Worm (Caenorhabditis elegans) whole organism, young adult: ENCODE data around the gene pgp-8.

Experiments
- B0019.2 ChIP-seq: fragments of 200-800 bp; sonication (Bioruptor generic); conservative IDR thresholded peaks from 2 replicates; pipeline ENCODE4 v1.3.6; 2022; ENCODE audit warnings: missing genetic modification reagents, missing genetic modification characterization, missing compliant biosample characterization
- D2030.7 ChIP-seq: fragments of 200-800 bp; sonication (Bioruptor generic); IDR thresholded peaks from 2 replicates; pipeline ENCODE4 v1.3.6; 2022; ENCODE audit warnings: missing genetic modification reagents, missing genetic modification characterization, missing compliant biosample characterization
- F10E7.11 ChIP-seq: sonication (generic microtip); optimal IDR thresholded peaks from 2 replicates; lab custom pipeline; 2017; ENCODE audit warnings: mild to moderate bottlenecking, missing genetic modification characterization, moderate library complexity, missing compliant biosample characterization
- F22D6.2 ChIP-seq: sonication (generic microtip); optimal IDR thresholded peaks from 2 replicates; lab custom pipeline; 2016; ENCODE audit warnings: mild to moderate bottlenecking, missing genetic modification characterization, missing compliant biosample characterization
- F23B12.7 ChIP-seq: sonication (generic microtip); optimal IDR thresholded peaks from 2 replicates; lab custom pipeline; 2017; ENCODE audit warnings: missing genetic modification characterization, mild to moderate bottlenecking, missing compliant biosample characterization, antibody characterized with exemption, moderate library complexity; ENCODE audit not compliant: insufficient read depth
- F39B2.1 ChIP-seq: fragments of 200-800 bp; sonication (Bioruptor generic); IDR thresholded peaks from 2 replicates; pipeline ENCODE4 v1.3.6; 2022; ENCODE audit warnings: missing genetic modification reagents, missing genetic modification characterization, missing compliant biosample characterization
- F52B5.7 ChIP-seq: sonication (generic microtip); optimal IDR thresholded peaks from 2 replicates; lab custom pipeline; 2016; ENCODE audit warnings: mild to moderate bottlenecking, missing genetic modification characterization, missing compliant biosample characterization
- K11D2.4 ChIP-seq: fragments of 200-800 bp; sonication (Bioruptor generic); IDR thresholded peaks from 2 replicates; pipeline ENCODE4 v1.3.6; 2022; ENCODE audit warnings: missing genetic modification reagents, missing genetic modification characterization, missing compliant biosample characterization
- K12H6.12 ChIP-seq: fragments of 200-800 bp; sonication (Bioruptor generic); optimal IDR thresholded peaks from 2 replicates; lab custom pipeline; 2018; ENCODE audit warnings: mild to moderate bottlenecking, missing genetic modification characterization, missing compliant biosample characterization
- T26A5.8 ChIP-seq: sonication (generic microtip); optimal IDR thresholded peaks from 2 replicates; lab custom pipeline; 2016; ENCODE audit warnings: missing genetic modification characterization, missing compliant biosample characterization
- Y53G8AR.9 ChIP-seq: fragments of 200-800 bp; sonication (Bioruptor generic); conservative IDR thresholded peaks from 2 replicates; pipeline ENCODE4 v1.3.6; 2022; ENCODE audit warnings: missing genetic modification reagents, missing genetic modification characterization, missing compliant biosample characterization
- akir-1 ChIP-seq: fragments of 200-800 bp; sonication (Bioruptor generic); optimal IDR thresholded peaks from 2 replicates; lab custom pipeline; 2018; ENCODE audit warnings: mild to moderate bottlenecking, missing genetic modification characterization, moderate library complexity, missing compliant biosample characterization
- aptf-2 ChIP-seq: fragments of 200-800 bp; sonication (Bioruptor generic); conservative IDR thresholded peaks from 2 replicates; pipeline ENCODE4 v1.3.6; 2022; ENCODE audit warnings: missing genetic modification reagents, missing genetic modification characterization, missing compliant biosample characterization
- aptf-3 ChIP-seq: fragments of 200-800 bp; sonication (Bioruptor generic); IDR thresholded peaks from 2 replicates; pipeline ENCODE4 v1.3.6; 2022; ENCODE audit warnings: missing genetic modification characterization, missing compliant biosample characterization
- athp-1 ChIP-seq: sonication (generic microtip); optimal IDR thresholded peaks from 2 replicates; lab custom pipeline; 2017; ENCODE audit warnings: mild to moderate bottlenecking, missing genetic modification characterization, missing compliant biosample characterization
- bed-1 ChIP-seq: fragments of 200-800 bp; sonication (Bioruptor generic); IDR thresholded peaks from 2 replicates; pipeline ENCODE4 v1.3.6; 2022; ENCODE audit warnings: missing genetic modification reagents, missing genetic modification characterization, missing compliant biosample characterization
- cebp-1 ChIP-seq, 2 experiments: fragments of 200-800 bp in 1 of 2; sonication (Bioruptor generic) in 1 of 2; sonication (generic microtip) in 1 of 2; IDR thresholded peaks in 1 of 2; optimal IDR thresholded peaks in 1 of 2; 2 replicates each; pipeline versions ENCODE4 v1.3.6 to Lab custom; 2017 to 2022; ENCODE audit warnings: missing compliant biosample characterization in 2 of 2, missing genetic modification characterization in 2 of 2, mild to moderate bottlenecking in 1 of 2, missing genetic modification reagents in 1 of 2, moderate library complexity in 1 of 2
- ceh-27 ChIP-seq: fragments of 200-800 bp; sonication (Bioruptor generic); optimal IDR thresholded peaks from 2 replicates; lab custom pipeline; 2018; ENCODE audit warnings: mild to moderate bottlenecking, missing genetic modification characterization, moderate library complexity, missing compliant biosample characterization
- chd-7 ChIP-seq: sonication (generic microtip); optimal IDR thresholded peaks from 2 replicates; lab custom pipeline; 2016; ENCODE audit warnings: mild to moderate bottlenecking, missing genetic modification characterization, moderate library complexity, missing compliant biosample characterization
- dpff-1 ChIP-seq: sonication (generic microtip); optimal IDR thresholded peaks from 2 replicates; lab custom pipeline; 2017; ENCODE audit warnings: mild to moderate bottlenecking, missing genetic modification characterization, missing compliant biosample characterization
- egl-44 ChIP-seq: fragments of 200-800 bp; sonication (Bioruptor generic); IDR thresholded peaks from 2 replicates; pipeline ENCODE4 v1.3.6; 2022; ENCODE audit warnings: missing genetic modification reagents, missing genetic modification characterization, missing compliant biosample characterization
- egrh-3 ChIP-seq: fragments of 200-800 bp; sonication (Bioruptor generic); IDR thresholded peaks from 2 replicates; pipeline ENCODE4 v1.3.6; 2022; ENCODE audit warnings: missing genetic modification reagents, missing genetic modification characterization, missing compliant biosample characterization
- him-1 ChIP-seq: sonication (generic microtip); optimal IDR thresholded peaks from 2 replicates; lab custom pipeline; 2016; ENCODE audit warnings: missing genotype, missing genetic modification reagents, missing genetic modification characterization, missing compliant biosample characterization
- hlh-12 ChIP-seq: sonication (generic microtip); optimal IDR thresholded peaks from 2 replicates; lab custom pipeline; 2016; ENCODE audit warnings: missing genetic modification characterization, missing compliant biosample characterization
- hlh-26 ChIP-seq: fragments of 200-800 bp; sonication (Bioruptor generic); conservative IDR thresholded peaks from 2 replicates; pipeline ENCODE4 v1.3.6; 2022; ENCODE audit warnings: missing genetic modification reagents, missing genetic modification characterization, missing compliant biosample characterization
- hmg-20 ChIP-seq: fragments of 200-800 bp; sonication (Bioruptor generic); IDR thresholded peaks from 2 replicates; pipeline ENCODE4 v1.3.6; 2022; ENCODE audit warnings: missing genetic modification reagents, missing genetic modification characterization, missing compliant biosample characterization
- hsf-1 ChIP-seq: fragments of 200-800 bp; sonication (Bioruptor generic); IDR thresholded peaks from 2 replicates; pipeline ENCODE4 v1.3.6; 2022; ENCODE audit warnings: missing genetic modification reagents, missing genetic modification characterization, missing compliant biosample characterization
- lin-26 ChIP-seq: fragments of 200-800 bp; sonication (Bioruptor generic); IDR thresholded peaks from 2 replicates; pipeline ENCODE4 v1.3.6; 2022; ENCODE audit warnings: missing genetic modification reagents, missing genetic modification characterization, missing compliant biosample characterization
- lin-40 ChIP-seq: sonication (generic microtip); optimal IDR thresholded peaks from 2 replicates; lab custom pipeline; 2016; ENCODE audit warnings: missing genetic modification characterization, mild to moderate bottlenecking, missing compliant biosample characterization, missing genotype, missing genetic modification reagents
- lin-54 ChIP-seq: fragments of 200-800 bp; sonication (Bioruptor generic); optimal IDR thresholded peaks from 2 replicates; lab custom pipeline; 2018; ENCODE audit warnings: mild to moderate bottlenecking, missing genetic modification characterization, missing compliant biosample characterization
- lir-1 ChIP-seq: fragments of 200-800 bp; sonication (Bioruptor generic); conservative IDR thresholded peaks from 2 replicates; pipeline ENCODE4 v1.3.6; 2022; ENCODE audit warnings: missing genetic modification reagents, missing genetic modification characterization, missing compliant biosample characterization
- nfyb-1 ChIP-seq: fragments of 200-800 bp; sonication (Bioruptor generic); IDR thresholded peaks from 2 replicates; pipeline ENCODE4 v1.3.6; 2022; ENCODE audit warnings: missing genetic modification reagents, missing genetic modification characterization, missing compliant biosample characterization
- nhr-179 ChIP-seq: sonication (generic microtip); optimal IDR thresholded peaks from 2 replicates; lab custom pipeline; 2016; ENCODE audit warnings: mild to moderate bottlenecking, missing genetic modification characterization, missing compliant biosample characterization
- rec-8 ChIP-seq, 2 experiments: sonication (generic microtip); optimal IDR thresholded peaks; 2 replicates each; lab custom pipeline; 2016; ENCODE audit warnings: mild to moderate bottlenecking in 2 of 2, missing genetic modification characterization in 2 of 2, missing genetic modification reagents in 2 of 2, missing genotype in 2 of 2, missing biosample characterization in 1 of 2, missing compliant biosample characterization in 1 of 2, moderate library complexity in 1 of 2
- snpc-1.1 ChIP-seq: sonication (generic microtip); optimal IDR thresholded peaks from 2 replicates; lab custom pipeline; 2017; ENCODE audit warnings: missing genetic modification characterization, mild to moderate bottlenecking, missing compliant biosample characterization, antibody characterized with exemption, moderate library complexity, missing genotype, missing genetic modification reagents; ENCODE audit not compliant: insufficient read depth
- snpc-1.3 ChIP-seq: sonication (generic microtip); optimal IDR thresholded peaks from 2 replicates; lab custom pipeline; 2017; ENCODE audit warnings: missing genetic modification characterization, mild to moderate bottlenecking, missing compliant biosample characterization, antibody characterized with exemption, moderate library complexity, missing genotype, missing genetic modification reagents; ENCODE audit not compliant: insufficient read depth
- snpc-4 ChIP-seq, 5 experiments: fragments of 150-350 bp in 1 of 5; sonication (generic microtip) in 4 of 5; optimal IDR thresholded peaks; 2 replicates each; lab custom pipeline; 2014 to 2018; ENCODE audit warnings: missing genetic modification characterization in 5 of 5, missing biosample characterization in 3 of 5, antibody characterized with exemption in 2 of 5, mild to moderate bottlenecking in 2 of 5, missing compliant biosample characterization in 2 of 5, missing genotype in 2 of 5, moderate library complexity in 2 of 5, missing genetic modification reagents in 1 of 5
- somi-1 ChIP-seq: fragments of 200-800 bp; sonication (Bioruptor generic); optimal IDR thresholded peaks from 2 replicates; lab custom pipeline; 2018; ENCODE audit warnings: mild to moderate bottlenecking, missing genetic modification characterization, missing compliant biosample characterization
- tbp1 ChIP-seq: fragments of 200-800 bp; sonication (Bioruptor generic); optimal IDR thresholded peaks from 2 replicates; lab custom pipeline; 2018; ENCODE audit warnings: mild to moderate bottlenecking, missing genetic modification characterization, missing compliant biosample characterization
- unc-130 ChIP-seq: sonication (generic microtip); optimal IDR thresholded peaks from 2 replicates; lab custom pipeline; 2016; ENCODE audit warnings: missing genetic modification reagents, missing genetic modification characterization, missing compliant biosample characterization
- ztf-28 ChIP-seq: fragments of 200-800 bp; sonication (Bioruptor generic); IDR thresholded peaks from 2 replicates; pipeline ENCODE4 v1.3.6; 2022; ENCODE audit warnings: missing genetic modification reagents, missing genetic modification characterization, missing compliant biosample characterization

The pgp-8 gene

ce11 chrX:10846898-10847297 is 17.3 kb downstream of the pgp-8 start:
- no peak for TF ChIP-seq hsf-1 (GFP tag; lab: Robert Waterston, UW)
- no peak for TF ChIP-seq hlh-26 (GFP tag; lab: Robert Waterston, UW)
- no peak for TF ChIP-seq lin-40 (tag; lab: Kevin White, UChicago)
- no peak for TF ChIP-seq dpff-1 (tag; lab: Kevin White, UChicago)
- no peak for TF ChIP-seq egl-44
- no peak for TF ChIP-seq F22D6.2
- no peak for TF ChIP-seq T26A5.8 (tag; lab: Kevin White, UChicago)
- TF ChIP-seq D2030.7 = no peak
- TF ChIP-seq snpc-4 (GFP tag; optimal IDR thresholded peaks at IDR 0.05; lab: Kevin White, UChicago) = no peak
- no peak for TF ChIP-seq snpc-4 (tag; optimal IDR thresholded peaks at IDR 0.05; lab: Kevin White, UChicago)
- TF ChIP-seq chd-7 (tag; lab: Kevin White, UChicago) = no peak
- TF ChIP-seq lin-26 (GFP tag; lab: Robert Waterston, UW) = no peak
- no peak for TF ChIP-seq hlh-12 (tag; lab: Kevin White, UChicago)
- TF ChIP-seq bed-1 = no peak
- TF ChIP-seq unc-130 (GFP tag; lab: Kevin White, UChicago) = no peak
- TF ChIP-seq F52B5.7 = no peak

ce11 chrX:10844602-10845354 is 19.4 kb downstream of the pgp-8 start, which contains the start of gene C05A9.2:
TSS of gene C05A9.2 (minus strand) at chrX:10844674.
- TF ChIP-seq lin-54 (GFP tag; lab: Kevin White, UChicago) (no peak), tbp1 (GFP tag; lab: Kevin White, UChicago) (no peak), K12H6.12 (no peak), snpc-1.3 (no peak), rec-8 (tag; optimal IDR thresholded peaks at IDR 0.05; lab: Kevin White, UChicago) (no peak), K11D2.4 (no peak), egrh-3 (0 out of 2 replicates have a peak, but pooled peaks have one; percentile 73), Y53G8AR.9 (GFP tag; lab: Robert Waterston, UW) (0 out of 2 replicates have a peak, but pooled peaks have one; percentile 12), lir-1 (no peak), athp-1 (no peak)

ce11 chrX:10844137-10844536 is 20.1 kb downstream of the pgp-8 start:
- no peak for TF ChIP-seq egrh-3
- TF ChIP-seq D2030.7 = no peak
- no peak for TF ChIP-seq lin-40 (tag; lab: Kevin White, UChicago)
- no peak for TF ChIP-seq B0019.2 (GFP tag; lab: Robert Waterston, UW)
- TF ChIP-seq snpc-1.1 = no peak
- no peak for TF ChIP-seq hlh-26 (GFP tag; lab: Robert Waterston, UW)
- TF ChIP-seq somi-1 (GFP tag; lab: Kevin White, UChicago) = no peak
- no peak for TF ChIP-seq ztf-28 (GFP tag; lab: Robert Waterston, UW)
- TF ChIP-seq hmg-20 (GFP tag; lab: Robert Waterston, UW) = no peak
- no peak for TF ChIP-seq athp-1
- no peak for TF ChIP-seq nfyb-1 (GFP tag; lab: Robert Waterston, UW)
- TF ChIP-seq, all 124 proteins: peak for 0

ce11 chrX:10838550-10838949 is 25.7 kb downstream of the pgp-8 start, which contains the start of gene plc-1:
TSS of gene plc-1 (minus strand) at chrX:10838650.
- TF ChIP-seq snpc-1.1 = no peak
- TF ChIP-seq cebp-1 (GFP tag; IDR thresholded peaks at IDR 0.05; lab: Robert Waterston, UW) = no peak
- TF ChIP-seq cebp-1 (tag; optimal IDR thresholded peaks at IDR 0.05; lab: Kevin White, UChicago) = no peak
- no peak for TF ChIP-seq F23B12.7
- TF ChIP-seq F39B2.1 (GFP tag; lab: Robert Waterston, UW) = no peak
- TF ChIP-seq aptf-3 (GFP tag; lab: Robert Waterston, UW) = no peak
- no peak for TF ChIP-seq hlh-12 (tag; lab: Kevin White, UChicago)
- no peak for TF ChIP-seq ceh-27
- no peak for TF ChIP-seq tbp1 (GFP tag; lab: Kevin White, UChicago)
- TF ChIP-seq F10E7.11 (tag; lab: Kevin White, UChicago) = no peak
- no peak for TF ChIP-seq him-1 (tag; lab: Kevin White, UChicago)
- no peak for TF ChIP-seq aptf-2 (GFP tag; lab: Robert Waterston, UW)
- no peak for TF ChIP-seq hlh-26 (GFP tag; lab: Robert Waterston, UW)
- TF ChIP-seq akir-1 (GFP tag; lab: Kevin White, UChicago) = no peak
- no peak for TF ChIP-seq nhr-179
